Worm (Caenorhabditis elegans) whole organism, young adult: Measurements from ENCODE around the gene K08D12.8.
A peak's percentile ranks its signal among the peaks of the same experiment; 100 is the strongest.

ENCODE experiments used
- C06A6.2 ChIP-seq: fragments of 200-800 bp; sonication (Bioruptor generic); conservative IDR thresholded peaks from 2 replicates; pipeline ENCODE4 v1.3.6; 2022; ENCODE audit warnings: missing genetic modification characterization, missing compliant biosample characterization
- C17E4.6 ChIP-seq: fragments of 200-800 bp; sonication (Bioruptor generic); IDR thresholded peaks from 2 replicates; pipeline ENCODE4 v1.3.6; 2022; ENCODE audit warnings: missing genetic modification reagents, missing genetic modification characterization, missing compliant biosample characterization
- F10E7.11 ChIP-seq: sonication (generic microtip); optimal IDR thresholded peaks from 2 replicates; lab custom pipeline; 2017; ENCODE audit warnings: mild to moderate bottlenecking, missing genetic modification characterization, moderate library complexity, missing compliant biosample characterization
- F37B4.10 ChIP-seq: fragments of 200-800 bp; sonication (Bioruptor generic); IDR thresholded peaks from 2 replicates; pipeline ENCODE4 v1.3.6; 2022; ENCODE audit warnings: missing genetic modification characterization, missing compliant biosample characterization
- F39B2.1 ChIP-seq: fragments of 200-800 bp; sonication (Bioruptor generic); IDR thresholded peaks from 2 replicates; pipeline ENCODE4 v1.3.6; 2022; ENCODE audit warnings: missing genetic modification reagents, missing genetic modification characterization, missing compliant biosample characterization
- F49E8.2 ChIP-seq: sonication (generic microtip); optimal IDR thresholded peaks from 3 replicates; lab custom pipeline; 2017; ENCODE audit warnings: missing genetic modification characterization, mild to moderate bottlenecking, missing compliant biosample characterization, antibody characterized with exemption, moderate library complexity; ENCODE audit not compliant: insufficient read depth
- F57A8.1 ChIP-seq: fragments of 200-800 bp; sonication (Bioruptor generic); optimal IDR thresholded peaks from 2 replicates; lab custom pipeline; 2018; ENCODE audit warnings: mild to moderate bottlenecking, missing genetic modification characterization, moderate library complexity, missing compliant biosample characterization
- K11D2.4 ChIP-seq: fragments of 200-800 bp; sonication (Bioruptor generic); IDR thresholded peaks from 2 replicates; pipeline ENCODE4 v1.3.6; 2022; ENCODE audit warnings: missing genetic modification reagents, missing genetic modification characterization, missing compliant biosample characterization
- T26A5.8 ChIP-seq: sonication (generic microtip); optimal IDR thresholded peaks from 2 replicates; lab custom pipeline; 2016; ENCODE audit warnings: missing genetic modification characterization, missing compliant biosample characterization
- akir-1 ChIP-seq: fragments of 200-800 bp; sonication (Bioruptor generic); optimal IDR thresholded peaks from 2 replicates; lab custom pipeline; 2018; ENCODE audit warnings: mild to moderate bottlenecking, missing genetic modification characterization, moderate library complexity, missing compliant biosample characterization
- ama-1 ChIP-seq, 3 experiments: fragments of 150-350 bp in 1 of 3; sonication (generic microtip) in 2 of 3; optimal IDR thresholded peaks; 2 replicates each; lab custom pipeline; 2014 to 2018; ENCODE audit warnings: missing biosample characterization in 2 of 3, missing genetic modification characterization in 2 of 3, missing genetic modification reagents in 2 of 3
- aptf-2 ChIP-seq: fragments of 200-800 bp; sonication (Bioruptor generic); conservative IDR thresholded peaks from 2 replicates; pipeline ENCODE4 v1.3.6; 2022; ENCODE audit warnings: missing genetic modification reagents, missing genetic modification characterization, missing compliant biosample characterization
- atf-7 ChIP-seq: sonication (generic microtip); optimal IDR thresholded peaks from 2 replicates; lab custom pipeline; 2017; ENCODE audit warnings: mild to moderate bottlenecking, missing genetic modification characterization, missing compliant biosample characterization
- athp-1 ChIP-seq: sonication (generic microtip); optimal IDR thresholded peaks from 2 replicates; lab custom pipeline; 2017; ENCODE audit warnings: mild to moderate bottlenecking, missing genetic modification characterization, missing compliant biosample characterization
- attf-3 ChIP-seq: fragments of 200-800 bp; sonication (Bioruptor generic); conservative IDR thresholded peaks from 2 replicates; pipeline ENCODE4 v1.3.6; 2022; ENCODE audit warnings: missing genetic modification reagents, missing genetic modification characterization, missing compliant biosample characterization
- bed-2 ChIP-seq: fragments of 200-800 bp; sonication (Bioruptor generic); IDR thresholded peaks from 2 replicates; pipeline ENCODE4 v1.3.6; 2022; ENCODE audit warnings: missing genetic modification reagents, missing genetic modification characterization, missing compliant biosample characterization
- ceh-100 ChIP-seq: fragments of 200-800 bp; sonication (Bioruptor generic); IDR thresholded peaks from 2 replicates; pipeline ENCODE4 v1.3.6; 2022; ENCODE audit warnings: missing genetic modification reagents, missing genetic modification characterization, missing compliant biosample characterization
- ceh-27 ChIP-seq: fragments of 200-800 bp; sonication (Bioruptor generic); optimal IDR thresholded peaks from 2 replicates; lab custom pipeline; 2018; ENCODE audit warnings: mild to moderate bottlenecking, missing genetic modification characterization, moderate library complexity, missing compliant biosample characterization
- ceh-79 ChIP-seq: sonication (generic microtip); optimal IDR thresholded peaks from 2 replicates; lab custom pipeline; 2017; ENCODE audit warnings: mild to moderate bottlenecking, missing genetic modification characterization, missing compliant biosample characterization
- die-1 ChIP-seq: sonication (generic microtip); optimal IDR thresholded peaks from 2 replicates; lab custom pipeline; 2016; ENCODE audit warnings: missing genotype, mild to moderate bottlenecking, missing genetic modification characterization, missing compliant biosample characterization
- dpff-1 ChIP-seq: sonication (generic microtip); optimal IDR thresholded peaks from 2 replicates; lab custom pipeline; 2017; ENCODE audit warnings: mild to moderate bottlenecking, missing genetic modification characterization, missing compliant biosample characterization
- egl-18 ChIP-seq: fragments of 200-800 bp; sonication (Bioruptor generic); IDR thresholded peaks from 2 replicates; pipeline ENCODE4 v1.3.6; 2022; ENCODE audit warnings: missing genetic modification reagents, missing genetic modification characterization, missing compliant biosample characterization
- egrh-3 ChIP-seq: fragments of 200-800 bp; sonication (Bioruptor generic); IDR thresholded peaks from 2 replicates; pipeline ENCODE4 v1.3.6; 2022; ENCODE audit warnings: missing genetic modification reagents, missing genetic modification characterization, missing compliant biosample characterization
- ekl-4 ChIP-seq: fragments of 200-800 bp; sonication (Bioruptor generic); IDR thresholded peaks from 2 replicates; pipeline ENCODE4 v1.3.6; 2022; ENCODE audit warnings: missing genetic modification reagents, missing genetic modification characterization, missing compliant biosample characterization
- him-1 ChIP-seq: sonication (generic microtip); optimal IDR thresholded peaks from 2 replicates; lab custom pipeline; 2016; ENCODE audit warnings: missing genotype, missing genetic modification reagents, missing genetic modification characterization, missing compliant biosample characterization
- hlh-12 ChIP-seq: sonication (generic microtip); optimal IDR thresholded peaks from 2 replicates; lab custom pipeline; 2016; ENCODE audit warnings: missing genetic modification characterization, missing compliant biosample characterization
- hmg-20 ChIP-seq: fragments of 200-800 bp; sonication (Bioruptor generic); IDR thresholded peaks from 2 replicates; pipeline ENCODE4 v1.3.6; 2022; ENCODE audit warnings: missing genetic modification reagents, missing genetic modification characterization, missing compliant biosample characterization
- lag-1 ChIP-seq: fragments of 200-800 bp; sonication (Bioruptor generic); IDR thresholded peaks from 2 replicates; pipeline ENCODE4 v1.3.6; 2022; ENCODE audit warnings: missing genetic modification reagents, missing genetic modification characterization, missing compliant biosample characterization
- let-526 ChIP-seq: fragments of 200-800 bp; sonication (Bioruptor generic); IDR thresholded peaks from 2 replicates; pipeline ENCODE4 v1.3.6; 2022; ENCODE audit warnings: missing genetic modification reagents, missing genetic modification characterization, missing compliant biosample characterization
- lin-26 ChIP-seq: fragments of 200-800 bp; sonication (Bioruptor generic); IDR thresholded peaks from 2 replicates; pipeline ENCODE4 v1.3.6; 2022; ENCODE audit warnings: missing genetic modification reagents, missing genetic modification characterization, missing compliant biosample characterization
- lir-1 ChIP-seq: fragments of 200-800 bp; sonication (Bioruptor generic); conservative IDR thresholded peaks from 2 replicates; pipeline ENCODE4 v1.3.6; 2022; ENCODE audit warnings: missing genetic modification reagents, missing genetic modification characterization, missing compliant biosample characterization
- lsy-27 ChIP-seq: sonication (generic microtip); optimal IDR thresholded peaks from 2 replicates; lab custom pipeline; 2017; ENCODE audit warnings: missing genetic modification characterization, mild to moderate bottlenecking, missing compliant biosample characterization, antibody characterized with exemption, missing genotype, borderline replicate concordance; ENCODE audit not compliant: insufficient read depth
- madf-6 ChIP-seq: fragments of 200-800 bp; sonication (Bioruptor generic); IDR thresholded peaks from 2 replicates; pipeline ENCODE4 v1.3.6; 2022; ENCODE audit warnings: missing genetic modification reagents, missing genetic modification characterization, missing compliant biosample characterization
- nfya-1 ChIP-seq: sonication (generic microtip); optimal IDR thresholded peaks from 2 replicates; lab custom pipeline; 2017; ENCODE audit warnings: antibody characterized with exemption, missing compliant biosample characterization, missing genetic modification characterization, borderline replicate concordance; ENCODE audit not compliant: insufficient read depth
- nfya-2 ChIP-seq: fragments of 200-800 bp; sonication (Bioruptor generic); IDR thresholded peaks from 2 replicates; pipeline ENCODE4 v1.3.6; 2022; ENCODE audit warnings: missing genetic modification reagents, missing genetic modification characterization, missing compliant biosample characterization
- nfyb-1 ChIP-seq: fragments of 200-800 bp; sonication (Bioruptor generic); IDR thresholded peaks from 2 replicates; pipeline ENCODE4 v1.3.6; 2022; ENCODE audit warnings: missing genetic modification reagents, missing genetic modification characterization, missing compliant biosample characterization
- nhr-120 ChIP-seq: fragments of 200-800 bp; sonication (Bioruptor generic); IDR thresholded peaks from 2 replicates; pipeline ENCODE4 v1.3.6; 2022; ENCODE audit warnings: missing genetic modification characterization, missing compliant biosample characterization
- nhr-27 ChIP-seq: fragments of 200-800 bp; sonication (Bioruptor generic); optimal IDR thresholded peaks from 2 replicates; lab custom pipeline; 2018; ENCODE audit warnings: mild to moderate bottlenecking, missing genetic modification characterization, moderate library complexity, missing compliant biosample characterization
- nhr-90 ChIP-seq: sonication (generic microtip); optimal IDR thresholded peaks from 2 replicates; lab custom pipeline; 2016; ENCODE audit warnings: missing genotype, mild to moderate bottlenecking, missing genetic modification characterization, missing compliant biosample characterization
- rpc-1 ChIP-seq, 2 experiments: fragments of 150-350 bp in 1 of 2; sonication (generic microtip) in 1 of 2; optimal IDR thresholded peaks; 2 replicates each; lab custom pipeline; 2014 to 2018; ENCODE audit warnings: missing biosample characterization in 1 of 2, missing genetic modification characterization in 1 of 2, missing genetic modification reagents in 1 of 2, missing genotype in 1 of 2
- sdz-38 ChIP-seq: sonication (generic microtip); optimal IDR thresholded peaks from 2 replicates; lab custom pipeline; 2016; ENCODE audit warnings: missing genotype, missing genetic modification characterization, missing compliant biosample characterization
- tbx-9 ChIP-seq: sonication (generic microtip); optimal IDR thresholded peaks from 2 replicates; lab custom pipeline; 2016; ENCODE audit warnings: borderline replicate concordance, missing genetic modification characterization, inconsistent platforms, missing compliant biosample characterization
- tlf-1 ChIP-seq: fragments of 200-800 bp; sonication (Bioruptor generic); optimal IDR thresholded peaks from 2 replicates; lab custom pipeline; 2018; ENCODE audit warnings: mild to moderate bottlenecking, missing genetic modification characterization, missing compliant biosample characterization
- unc-130 ChIP-seq: sonication (generic microtip); optimal IDR thresholded peaks from 2 replicates; lab custom pipeline; 2016; ENCODE audit warnings: missing genetic modification reagents, missing genetic modification characterization, missing compliant biosample characterization
- unc-62 ChIP-seq: fragments of 150-350 bp; optimal IDR thresholded peaks from 2 replicates; lab custom pipeline; 2014; ENCODE audit warnings: missing biosample characterization, missing genetic modification reagents, missing genetic modification characterization
- zfh-2 ChIP-seq: fragments of 200-800 bp; sonication (Bioruptor generic); conservative IDR thresholded peaks from 2 replicates; pipeline ENCODE4 v1.3.6; 2022; ENCODE audit warnings: missing genetic modification reagents, missing genetic modification characterization, missing compliant biosample characterization
- ztf-26 ChIP-seq: sonication (generic microtip); optimal IDR thresholded peaks from 2 replicates; lab custom pipeline; 2017; ENCODE audit warnings: missing genetic modification characterization, missing compliant biosample characterization

Gene K08D12.8

ce11 chrIV:1711029-1711489 is 14.9 kb upstream of the K08D12.8 start, which contains the start of gene rpi-2 (continued):
- TF ChIP-seq F49E8.2 (tag; lab: Kevin White, UChicago) (peak; percentile 96), egl-18 (GFP tag; lab: Robert Waterston, UW) (0 out of 2 replicates have a peak, but pooled peaks have one; percentile 36), T26A5.8 (tag; lab: Kevin White, UChicago) (peak; percentile 88), akir-1 (GFP tag; lab: Kevin White, UChicago) (no peak), C06A6.2 (GFP tag; lab: Robert Waterston, UW) (no peak), dpff-1 (tag; lab: Kevin White, UChicago) (peak; percentile 86), ztf-26 (tag; lab: Kevin White, UChicago) (peak; percentile 15), madf-6 (peak; percentile 88), F39B2.1 (GFP tag; lab: Robert Waterston, UW) (peak; percentile 92), nfyb-1 (GFP tag; lab: Robert Waterston, UW) (peak; percentile 90), nhr-27 (peak; percentile 62), C17E4.6 (GFP tag; lab: Robert Waterston, UW) (peak; percentile 90), nfya-2 (GFP tag; lab: Robert Waterston, UW) (0 out of 2 replicates have a peak, but pooled peaks have one; percentile 14), rpc-1 (optimal IDR thresholded peaks at IDR 0.05; lab: Kevin White, UChicago) (no peak), rpc-1 (tag; optimal IDR thresholded peaks at IDR 0.05; lab: Kevin White, UChicago) (no peak), unc-130 (peak; percentile 91), lag-1 (GFP tag; lab: Robert Waterston, UW) (no peak), F57A8.1 (GFP tag; lab: Kevin White, UChicago) (no peak), hlh-12 (tag; lab: Kevin White, UChicago) (no peak), F37B4.10 (GFP tag; lab: Robert Waterston, UW) (0 out of 2 replicates have a peak, but pooled peaks have one; percentile 38), him-1 (tag; lab: Kevin White, UChicago) (peak; percentile 69), ceh-79 (tag; lab: Kevin White, UChicago) (peak; percentile 83), athp-1 (peak; percentile 97), hmg-20 (GFP tag; lab: Robert Waterston, UW) (peak; percentile 78), nhr-120 (GFP tag; lab: Robert Waterston, UW) (0 out of 2 replicates have a peak, but pooled peaks have one; percentile 75), ceh-100 (GFP tag; lab: Robert Waterston, UW) (peak; percentile 83), F10E7.11 (peak; percentile 94), lir-1 (no peak), let-526 (GFP tag; lab: Robert Waterston, UW) (0 out of 2 replicates have a peak, but pooled peaks have one; percentile 59), attf-3 (GFP tag; lab: Robert Waterston, UW) (peak; percentile 54; the same call in 1 of the 2 replicates), aptf-2 (GFP tag; lab: Robert Waterston, UW) (0 out of 2 replicates have a peak, but pooled peaks have one; percentile 41), tlf-1 (GFP tag; lab: Kevin White, UChicago) (peak; percentile 92), nhr-90 (tag; lab: Kevin White, UChicago) (peak; percentile 66), unc-62 (GFP tag; lab: Kevin White, UChicago) (no peak), egrh-3 (GFP tag; lab: Robert Waterston, UW) (no peak), sdz-38 (tag; lab: Kevin White, UChicago) (no peak), zfh-2 (GFP tag; lab: Robert Waterston, UW) (peak; percentile 16; the same call in 1 of the 2 replicates), lsy-27 (tag; lab: Kevin White, UChicago) (no peak), K11D2.4 (peak; percentile 67; the same call in 1 of the 2 replicates), nfya-1 (tag; lab: Kevin White, UChicago) (no peak), tbx-9 (tag; lab: Kevin White, UChicago) (peak; percentile 44), lin-26 (GFP tag; lab: Robert Waterston, UW) (peak; percentile 96), die-1 (peak; percentile 71), bed-2 (GFP tag; lab: Robert Waterston, UW) (no peak), ekl-4 (GFP tag; lab: Robert Waterston, UW) (peak; percentile 96), atf-7 (tag; lab: Kevin White, UChicago) (peak; percentile 78), ama-1 (optimal IDR thresholded peaks at IDR 0.05; lab: Kevin White, UChicago) (no peak), ama-1 (GFP tag; optimal IDR thresholded peaks at IDR 0.05; lab: Kevin White, UChicago) (peak; percentile 49 to 50), ceh-27 (GFP tag; lab: Kevin White, UChicago) (peak; percentile 46)
